Worm (Caenorhabditis elegans): ENCODE data around the gene srh-149.

The srh-149 gene

DNA sequence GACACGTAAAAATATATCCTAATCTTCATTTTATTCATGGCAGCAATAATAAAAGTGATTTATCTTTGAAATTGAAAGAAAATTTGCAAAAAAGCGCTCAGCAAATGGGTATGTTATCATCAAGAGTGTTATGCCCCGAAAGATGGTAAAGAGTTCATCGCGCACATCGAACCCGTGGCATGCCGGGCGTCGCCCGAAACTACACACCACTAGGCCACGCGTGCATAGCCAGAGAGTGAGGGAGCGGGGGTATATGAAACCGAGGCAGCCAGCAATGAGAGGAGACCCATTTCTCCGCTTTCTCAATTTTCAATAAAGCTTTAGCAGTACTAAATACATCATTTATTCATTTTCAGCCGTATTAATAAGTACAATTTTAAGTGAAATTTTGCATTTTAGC lies 32.8 kb upstream of the srh-149 start:
- TF ChIP-seq unc-55 (GFP tag; optimal IDR thresholded peaks at IDR 0.05) (peak; percentile 78), lin-13 (GFP tag; optimal IDR thresholded peaks at IDR 0.05) (peak; percentile 66), fos-1 (tag; optimal IDR thresholded peaks at IDR 0.05) (peak; percentile 65), egl-27 (tag; optimal IDR thresholded peaks at IDR 0.05) (peak; percentile 37), crh-2 (tag; optimal IDR thresholded peaks at IDR 0.05) (peak; percentile 62), snpc-4 (tag; optimal IDR thresholded peaks at IDR 0.05) (peak; percentile 66), sma-3 (GFP tag; optimal IDR thresholded peaks at IDR 0.05) (peak; percentile 39), mab-5 (tag; optimal IDR thresholded peaks at IDR 0.05) (no peak), nhr-129 (tag; optimal IDR thresholded peaks at IDR 0.05) (peak; percentile 83), nhr-11 (tag; optimal IDR thresholded peaks at IDR 0.05) (no peak), F13H6.1 (tag; optimal IDR thresholded peaks at IDR 0.05) (peak; percentile 70), gmeb-1 (tag; optimal IDR thresholded peaks at IDR 0.05) (peak; percentile 68), sma-9 (GFP tag; optimal IDR thresholded peaks at IDR 0.05) (peak; percentile 85), sma-9 (tag; optimal IDR thresholded peaks at IDR 0.05) (no peak), ztf-11 (tag; optimal IDR thresholded peaks at IDR 0.05) (no peak), nhr-6 (tag; optimal IDR thresholded peaks at IDR 0.05) (peak; percentile 29), lsy-2 (tag; optimal IDR thresholded peaks at IDR 0.05) (peak in 1 of 2 experiments; percentile 51), nhr-237 (tag; optimal IDR thresholded peaks at IDR 0.05) (peak; percentile 5), peb-1 (tag; optimal IDR thresholded peaks at IDR 0.05) (no peak), C34F6.9 (tag; optimal IDR thresholded peaks at IDR 0.05) (peak; percentile 46), lin-11 (tag; optimal IDR thresholded peaks at IDR 0.05) (peak; percentile 80), blmp-1 (tag; optimal IDR thresholded peaks at IDR 0.05; ENCODE audit: insufficient read depth) (peak; percentile 8), sem-4 (tag; optimal IDR thresholded peaks at IDR 0.05) (no peak), Y55F3AM.14 (GFP tag; optimal IDR thresholded peaks at IDR 0.05) (peak; percentile 90), ceh-82 (tag; optimal IDR thresholded peaks at IDR 0.05) (peak; percentile 71), nhr-21 (tag; optimal IDR thresholded peaks at IDR 0.05) (peak; percentile 73)

DNA sequence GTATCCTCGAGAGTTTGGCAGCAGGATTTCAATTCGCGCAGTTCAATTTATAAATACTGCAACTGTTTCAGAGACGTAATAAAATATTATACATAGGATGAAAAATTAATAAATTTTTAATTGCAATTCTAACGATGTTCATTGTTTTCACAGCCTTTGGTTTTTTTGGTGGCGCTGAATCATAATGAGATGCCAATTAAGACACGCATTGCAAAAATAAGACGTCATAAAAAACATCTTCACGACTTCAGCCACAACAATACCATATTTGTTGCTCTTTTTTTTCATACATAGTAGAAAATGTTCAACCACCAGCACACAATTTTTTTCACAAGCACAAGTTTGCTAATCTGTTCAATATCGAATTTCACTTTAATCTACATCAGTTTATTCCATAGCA lies 31.3 kb upstream of the srh-149 start, which contains the start of gene str-56:
TSS of gene str-56 (plus strand) at position 301 of the 400 bp plus-strand sequence.
- TF ChIP-seq nhr-23 (tag; optimal IDR thresholded peaks at IDR 0.05) (no peak), nhr-11 (tag; optimal IDR thresholded peaks at IDR 0.05) (no peak), nhr-129 (tag; optimal IDR thresholded peaks at IDR 0.05) (no peak), elt-3 (tag; optimal IDR thresholded peaks at IDR 0.05) (no peak), C34F6.9 (tag; optimal IDR thresholded peaks at IDR 0.05) (no peak), lsy-2 (tag; optimal IDR thresholded peaks at IDR 0.05) (no peak), mdl-1 (tag; optimal IDR thresholded peaks at IDR 0.05) (no peak), nhr-6 (tag; optimal IDR thresholded peaks at IDR 0.05) (no peak), nhr-77 (tag; optimal IDR thresholded peaks at IDR 0.05) (no peak), mab-5 (tag; optimal IDR thresholded peaks at IDR 0.05) (no peak), gmeb-1 (tag; optimal IDR thresholded peaks at IDR 0.05) (no peak), unc-62 (GFP tag; optimal IDR thresholded peaks at IDR 0.05) (no peak), peb-1 (tag; optimal IDR thresholded peaks at IDR 0.05) (no peak), alr-1 (tag; optimal IDR thresholded peaks at IDR 0.05) (no peak), ztf-1 (GFP tag; conservative IDR thresholded peaks at IDR 0.05) (no peak)

DNA sequence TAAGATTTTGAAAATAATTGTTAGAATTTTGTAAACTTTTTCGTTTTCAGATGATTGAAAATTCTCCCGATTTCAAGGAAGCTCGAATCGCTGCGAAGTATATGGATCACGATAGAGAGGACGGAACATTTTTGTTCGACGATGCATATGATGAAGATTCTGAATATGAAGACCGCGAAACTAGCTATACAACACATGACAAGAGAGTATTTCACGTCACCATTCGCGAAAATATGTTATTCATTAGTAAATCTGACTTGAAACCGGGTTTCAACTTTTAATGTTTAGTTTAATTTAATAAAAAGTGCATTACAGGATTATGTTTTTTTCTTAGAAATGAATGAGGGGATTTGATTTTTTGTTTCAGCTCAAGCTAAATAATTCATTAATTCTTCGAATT lies 29.4 kb upstream of the srh-149 start, which contains the start of gene str-57:
TSS of gene str-57 (plus strand) at position 301 of the 400 bp plus-strand sequence.
- TF ChIP-seq egl-27 (tag; optimal IDR thresholded peaks at IDR 0.05) (no peak), peb-1 (tag; optimal IDR thresholded peaks at IDR 0.05) (no peak), nhr-12 (tag; optimal IDR thresholded peaks at IDR 0.05) (no peak), mbf-1 (tag; optimal IDR thresholded peaks at IDR 0.05) (no peak), nhr-237 (tag; optimal IDR thresholded peaks at IDR 0.05) (no peak), nhr-23 (tag; optimal IDR thresholded peaks at IDR 0.05) (no peak), ztf-1 (GFP tag; conservative IDR thresholded peaks at IDR 0.05) (no peak), crh-2 (tag; optimal IDR thresholded peaks at IDR 0.05) (no peak), unc-39 (tag; optimal IDR thresholded peaks at IDR 0.05) (no peak)

DNA sequence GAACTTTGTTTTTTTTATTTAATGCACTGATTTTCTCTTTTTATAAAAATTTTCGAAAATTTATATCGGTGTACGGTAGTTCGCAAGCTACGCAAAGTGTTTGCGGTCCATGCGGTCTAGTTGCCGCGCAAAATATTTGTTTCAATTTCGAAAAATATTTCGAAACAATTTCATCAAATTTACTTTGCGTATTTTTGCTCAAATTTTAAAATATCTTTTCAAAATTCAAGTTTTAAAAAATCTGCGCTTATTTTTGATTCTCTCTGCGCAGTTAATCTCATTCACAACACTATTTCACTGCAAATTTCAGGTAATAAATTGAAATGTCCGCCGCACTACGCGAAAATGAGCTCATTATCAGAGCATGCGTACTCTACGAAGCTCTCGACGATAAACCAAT lies 26.4 kb upstream of the srh-149 start, which contains the start of gene fbxa-197:
TSS of gene fbxa-197 (plus strand) at position 301 of the 400 bp plus-strand sequence.
- no peak for TF ChIP-seq aly-2 (tag; optimal IDR thresholded peaks at IDR 0.05)
- no peak for TF ChIP-seq dmd-4 (tag; optimal IDR thresholded peaks at IDR 0.05)
- TF ChIP-seq zag-1 (tag; optimal IDR thresholded peaks at IDR 0.05) = no peak
- TF ChIP-seq ceh-16 (tag; optimal IDR thresholded peaks at IDR 0.05) = no peak
- no peak for TF ChIP-seq lin-39 (tag; optimal IDR thresholded peaks at IDR 0.05)
- TF ChIP-seq crh-2 (tag; optimal IDR thresholded peaks at IDR 0.05) = no peak
- no peak for TF ChIP-seq nhr-21 (tag; optimal IDR thresholded peaks at IDR 0.05)
- TF ChIP-seq unc-62 (GFP tag; optimal IDR thresholded peaks at IDR 0.05) = no peak
- no peak for TF ChIP-seq ZK546.5 (tag; optimal IDR thresholded peaks at IDR 0.05)
- no peak for TF ChIP-seq alr-1 (tag; optimal IDR thresholded peaks at IDR 0.05)
- no peak for TF ChIP-seq Y55F3AM.14 (GFP tag; optimal IDR thresholded peaks at IDR 0.05)
- no peak for TF ChIP-seq skn-1 (tag; optimal IDR thresholded peaks at IDR 0.05)
- no peak for TF ChIP-seq gmeb-1 (tag; optimal IDR thresholded peaks at IDR 0.05)

Data from whole organism, L2 larva.